Fruit fly (Drosophila melanogaster) whole organism, embryonic: ENCODE measurements around the gene Pcd.

Source experiments
- CG1024 ChIP-seq: fragments of 200-800 bp; sonication (Bioruptor generic); IDR thresholded peaks from 2 replicates; pipeline ENCODE4 v1.3.6; 2022; ENCODE audit warnings: missing biosample characterization, missing genetic modification characterization
- CG11695 ChIP-seq: fragments of 200-800 bp; sonication (Bioruptor generic); IDR thresholded peaks from 3 replicates; pipeline ENCODE4 v1.3.6; 2022; ENCODE audit warnings: missing biosample characterization, missing genetic modification characterization
- CG14860 ChIP-seq: fragments of 200-800 bp; sonication (Bioruptor generic); IDR thresholded peaks from 3 replicates; pipeline ENCODE4 v1.3.6; 2022; ENCODE audit warnings: missing biosample characterization, missing genetic modification characterization; ENCODE audit not compliant: partially characterized antibody
- CG15073 ChIP-seq: fragments of 200-800 bp; sonication (Bioruptor generic); optimal IDR thresholded peaks from 2 replicates; lab custom pipeline; 2016; ENCODE audit warnings: missing biosample characterization, missing genetic modification characterization
- CG1529 ChIP-seq: fragments of 200-800 bp; sonication (Bioruptor generic); optimal IDR thresholded peaks from 3 replicates; lab custom pipeline; 2018; ENCODE audit warnings: missing biosample characterization, missing genetic modification characterization
- CG17361 ChIP-seq: fragments of 200-800 bp; sonication (Bioruptor generic); IDR thresholded peaks from 3 replicates; pipeline ENCODE4 v1.3.6; 2022; ENCODE audit warnings: missing biosample characterization, missing genetic modification characterization
- CG17385 ChIP-seq: fragments of 200-800 bp; sonication (Bioruptor generic); optimal IDR thresholded peaks from 3 replicates; lab custom pipeline; 2018; ENCODE audit warnings: missing biosample characterization, mild to moderate bottlenecking, missing genetic modification characterization
- CG17568 ChIP-seq: fragments of 200-800 bp; sonication (Bioruptor generic); optimal IDR thresholded peaks from 2 replicates; lab custom pipeline; 2018; ENCODE audit warnings: missing biosample characterization, mild to moderate bottlenecking, missing genetic modification characterization, moderate library complexity
- CG18476 ChIP-seq: fragments of 200-800 bp; sonication (Bioruptor generic); optimal IDR thresholded peaks from 2 replicates; lab custom pipeline; 2016; ENCODE audit warnings: missing biosample characterization, mild to moderate bottlenecking, missing genetic modification characterization
- CG2678 ChIP-seq: fragments of 200-800 bp; sonication (Bioruptor generic); optimal IDR thresholded peaks from 3 replicates; lab custom pipeline; 2019; ENCODE audit warnings: missing biosample characterization, mild to moderate bottlenecking, missing genetic modification characterization, moderate library complexity
- CG31388 ChIP-seq: fragments of 200-800 bp; sonication (Bioruptor generic); optimal IDR thresholded peaks from 2 replicates; lab custom pipeline; 2016; ENCODE audit warnings: missing biosample characterization, missing genetic modification characterization
- CG3726 ChIP-seq: fragments of 200-800 bp; sonication (Bioruptor generic); IDR thresholded peaks from 3 replicates; pipeline ENCODE4, ENCODE4 v1.3.6; 2022; ENCODE audit warnings: missing biosample characterization, missing genetic modification characterization
- CG4404 ChIP-seq: fragments of 200-800 bp; sonication (Bioruptor generic); IDR thresholded peaks from 2 replicates; pipeline ENCODE4 v1.3.6; 2022; ENCODE audit warnings: missing biosample characterization, missing genetic modification characterization
- CG4820 ChIP-seq: fragments of 200-800 bp; sonication (Bioruptor generic); optimal IDR thresholded peaks from 3 replicates; lab custom pipeline; 2016; ENCODE audit warnings: missing biosample characterization, missing genetic modification characterization
- CG5180 ChIP-seq: fragments of 200-800 bp; sonication (Bioruptor generic); optimal IDR thresholded peaks from 3 replicates; lab custom pipeline; 2017; ENCODE audit warnings: missing biosample characterization, missing genetic modification characterization, mild to moderate bottlenecking, moderate library complexity, missing genetic modification reagents
- CG7839 ChIP-seq: fragments of 200-800 bp; sonication (Bioruptor generic); optimal IDR thresholded peaks from 3 replicates; lab custom pipeline; 2018; ENCODE audit warnings: missing biosample characterization, mild to moderate bottlenecking, missing genetic modification characterization, moderate library complexity
- CG9817 ChIP-seq: fragments of 200-800 bp; sonication (Bioruptor generic); optimal IDR thresholded peaks from 2 replicates; lab custom pipeline; 2018; ENCODE audit warnings: missing biosample characterization, mild to moderate bottlenecking, missing genetic modification characterization, moderate library complexity
- CrebB ChIP-seq: fragments of 200-800 bp; sonication (Bioruptor generic); optimal IDR thresholded peaks from 3 replicates; lab custom pipeline; 2018; ENCODE audit warnings: missing biosample characterization, mild to moderate bottlenecking, missing genetic modification characterization
- Dbx ChIP-seq: fragments of 200-800 bp; sonication (Bioruptor generic); IDR thresholded peaks from 3 replicates; pipeline ENCODE4 v1.3.6; 2022; ENCODE audit warnings: missing biosample characterization, missing genetic modification characterization
- Dip2 ChIP-seq: fragments of 200-800 bp; sonication (Bioruptor generic); IDR thresholded peaks from 2 replicates; pipeline ENCODE4 v1.3.6; 2022; ENCODE audit warnings: missing biosample characterization, missing genetic modification characterization
- HmgZ ChIP-seq: fragments of 200-800 bp; sonication (Bioruptor generic); optimal IDR thresholded peaks from 2 replicates; lab custom pipeline; 2018; ENCODE audit warnings: missing biosample characterization, mild to moderate bottlenecking, missing genetic modification characterization
- Hmx ChIP-seq: fragments of 200-800 bp; sonication (Bioruptor generic); optimal IDR thresholded peaks from 2 replicates; lab custom pipeline; 2016; ENCODE audit warnings: missing biosample characterization, missing genetic modification characterization
- Hr51 ChIP-seq, 2 experiments: fragments of 200-800 bp; sonication (Bioruptor generic); optimal IDR thresholded peaks; 2 replicates in 1 of 2; 3 replicates in 1 of 2; lab custom pipeline; 2016 to 2018; ENCODE audit warnings: missing biosample characterization in 2 of 2, missing genetic modification characterization in 2 of 2, mild to moderate bottlenecking in 1 of 2, moderate library complexity in 1 of 2
- Mad ChIP-seq: fragments of 200-800 bp; sonication (Bioruptor generic); optimal IDR thresholded peaks from 2 replicates; lab custom pipeline; 2016; ENCODE audit warnings: missing biosample characterization, missing genetic modification characterization
- Pdp1 ChIP-seq, 2 experiments: fragments of 200-800 bp; sonication (Bioruptor generic); optimal IDR thresholded peaks; 3 replicates each; lab custom pipeline; 2016; ENCODE audit warnings: missing biosample characterization in 2 of 2, missing genetic modification characterization in 2 of 2, mild to moderate bottlenecking in 1 of 2, moderate library complexity in 1 of 2
- Sin3A ChIP-seq: fragments of >200 bp; optimal IDR thresholded peaks from 2 replicates; lab custom pipeline; 2018
- Stat92E ChIP-seq, 3 experiments: fragments of >200 bp in 2 of 3; fragments of 200-800 bp in 1 of 3; sonication (Bioruptor generic) in 1 of 3; optimal IDR thresholded peaks; 2 replicates each; lab custom pipeline; 2017 to 2019; ENCODE audit warnings: missing biosample characterization in 3 of 3, missing genetic modification characterization in 3 of 3, mild to moderate bottlenecking in 1 of 3, moderate library complexity in 1 of 3
- bbx ChIP-seq: fragments of 200-800 bp; sonication (Bioruptor generic); IDR thresholded peaks from 2 replicates; pipeline ENCODE4 v1.3.6; 2022; ENCODE audit warnings: missing biosample characterization, missing genetic modification characterization; ENCODE audit not compliant: partially characterized antibody
- caup ChIP-seq: fragments of 200-800 bp; sonication (Bioruptor generic); optimal IDR thresholded peaks from 3 replicates; lab custom pipeline; 2017; ENCODE audit warnings: missing biosample characterization, mild to moderate bottlenecking, missing genetic modification characterization, moderate library complexity; ENCODE audit not compliant: severe bottlenecking
- corto ChIP-seq: fragments of 200-800 bp; sonication (Bioruptor generic); optimal IDR thresholded peaks from 2 replicates; lab custom pipeline; 2016; ENCODE audit warnings: missing biosample characterization, mild to moderate bottlenecking, missing genetic modification characterization, moderate library complexity
- dimm ChIP-seq: fragments of 200-800 bp; sonication (Bioruptor generic); IDR thresholded peaks from 2 replicates; pipeline ENCODE4 v1.3.6; 2022; ENCODE audit warnings: missing biosample characterization, missing genetic modification characterization
- eve ChIP-seq, 2 experiments: fragments of >200 bp; optimal IDR thresholded peaks; 2 replicates each; lab custom pipeline; 2017; ENCODE audit warnings: missing biosample characterization in 2 of 2, missing genetic modification characterization in 2 of 2
- fd3F ChIP-seq: fragments of 200-800 bp; sonication (Bioruptor generic); optimal IDR thresholded peaks from 2 replicates; lab custom pipeline; 2018; ENCODE audit warnings: missing biosample characterization, mild to moderate bottlenecking, missing genetic modification characterization, moderate library complexity
- gro ChIP-seq: fragments of 200-800 bp; sonication (Bioruptor generic); optimal IDR thresholded peaks from 2 replicates; lab custom pipeline; 2016; ENCODE audit warnings: missing biosample characterization, missing genetic modification characterization
- lbe ChIP-seq: fragments of 200-800 bp; sonication (Bioruptor generic); optimal IDR thresholded peaks from 2 replicates; lab custom pipeline; 2016; ENCODE audit warnings: missing biosample characterization, mild to moderate bottlenecking, missing genetic modification characterization
- maf-S ChIP-seq: fragments of 200-800 bp; sonication (Bioruptor generic); optimal IDR thresholded peaks from 2 replicates; lab custom pipeline; 2016; ENCODE audit warnings: missing biosample characterization, missing genetic modification characterization
- mirr ChIP-seq: fragments of 200-800 bp; sonication (Bioruptor generic); optimal IDR thresholded peaks from 3 replicates; lab custom pipeline; 2018; ENCODE audit warnings: missing biosample characterization, mild to moderate bottlenecking, missing genetic modification characterization
- peb ChIP-seq: fragments of 200-800 bp; sonication (Bioruptor generic); IDR thresholded peaks from 2 replicates; pipeline ENCODE4 v1.3.6; 2022; ENCODE audit warnings: missing biosample characterization, missing genetic modification characterization
- pnt ChIP-seq: fragments of 200-800 bp; sonication (Bioruptor generic); optimal IDR thresholded peaks from 3 replicates; lab custom pipeline; 2016; ENCODE audit warnings: missing biosample characterization, missing genetic modification characterization
- prd ChIP-seq, 3 experiments: fragments of >200 bp in 2 of 3; fragments of 200-800 bp in 1 of 3; sonication (Bioruptor generic) in 1 of 3; optimal IDR thresholded peaks in 2 of 3; IDR thresholded peaks in 1 of 3; 2 replicates in 2 of 3; 3 replicates in 1 of 3; pipeline versions ENCODE4 v1.3.6 to Lab custom; 2017 to 2022; ENCODE audit warnings: missing biosample characterization in 1 of 3, missing genetic modification characterization in 1 of 3
- repo ChIP-seq: fragments of 200-800 bp; sonication (Bioruptor generic); optimal IDR thresholded peaks from 2 replicates; lab custom pipeline; 2016; ENCODE audit warnings: missing biosample characterization, missing genetic modification characterization
- rib ChIP-seq: fragments of 200-800 bp; sonication (Bioruptor generic); IDR thresholded peaks from 2 replicates; pipeline ENCODE4 v1.3.6; 2022; ENCODE audit warnings: missing biosample characterization, missing genetic modification characterization
- sens-2 ChIP-seq: fragments of 200-800 bp; sonication (Bioruptor generic); IDR thresholded peaks from 2 replicates; pipeline ENCODE4 v1.3.6; 2022; ENCODE audit warnings: missing biosample characterization, missing genetic modification characterization
- so ChIP-seq: fragments of 200-800 bp; sonication (Bioruptor generic); IDR thresholded peaks from 3 replicates; pipeline ENCODE4 v1.3.6; 2022; ENCODE audit warnings: missing biosample characterization, missing genetic modification characterization
- vfl ChIP-seq: fragments of 200-800 bp; sonication (Bioruptor generic); optimal IDR thresholded peaks from 2 replicates; lab custom pipeline; 2016; ENCODE audit warnings: missing biosample characterization, missing genetic modification characterization
- wek ChIP-seq: fragments of 200-800 bp; sonication (Bioruptor generic); optimal IDR thresholded peaks from 3 replicates; lab custom pipeline; 2018; ENCODE audit warnings: missing biosample characterization, mild to moderate bottlenecking, missing genetic modification characterization, moderate library complexity
- yki ChIP-seq: fragments of >200 bp; optimal IDR thresholded peaks from 3 replicates; lab custom pipeline; 2018
- zen2 ChIP-seq: fragments of 200-800 bp; sonication (Bioruptor generic); IDR thresholded peaks from 3 replicates; pipeline ENCODE4 v1.3.6; 2022; ENCODE audit warnings: missing biosample characterization, missing genetic modification characterization; ENCODE audit not compliant: partially characterized antibody
- zf30C ChIP-seq: fragments of 200-800 bp; sonication (Bioruptor generic); optimal IDR thresholded peaks from 3 replicates; lab custom pipeline; 2018; ENCODE audit warnings: missing biosample characterization, mild to moderate bottlenecking, missing genetic modification characterization
- zfh1 ChIP-seq: fragments of 200-800 bp; sonication (Bioruptor generic); IDR thresholded peaks from 3 replicates; pipeline ENCODE4 v1.3.6; 2022; ENCODE audit warnings: missing biosample characterization, missing genetic modification characterization

Pcd gene

DNA sequence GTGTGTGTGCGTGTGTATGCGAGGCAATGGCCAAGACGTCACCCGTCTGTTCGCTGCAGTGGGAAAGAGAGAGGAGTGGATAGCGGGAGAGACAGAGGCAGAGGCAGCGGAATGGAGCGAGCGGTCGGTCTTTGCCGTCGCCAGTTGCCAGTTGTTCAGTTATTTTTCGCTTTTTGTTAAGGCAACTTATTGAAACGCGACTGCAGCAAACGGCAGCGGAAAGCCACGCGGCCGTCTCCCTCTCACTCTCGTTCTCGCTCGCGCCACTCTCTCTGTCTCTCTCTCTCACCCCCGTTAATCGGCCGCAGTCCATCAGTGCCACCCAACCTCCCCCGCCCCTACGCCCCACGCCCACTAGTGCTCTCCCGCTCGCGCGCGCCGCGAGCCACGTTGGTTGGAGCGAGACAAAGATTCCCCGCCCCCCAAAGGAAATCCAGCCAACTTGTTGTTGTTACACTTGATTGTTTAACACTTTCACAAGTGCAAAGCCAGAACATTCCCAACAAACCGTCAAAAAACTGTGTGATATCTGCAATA lies 49.9 kb downstream of the Pcd start (continued):
- no peak for TF ChIP-seq vfl (GFP tag; lab: Kevin White, UChicago)
- TF ChIP-seq corto (GFP tag; lab: Kevin White, UChicago): no peak
- TF ChIP-seq HmgZ (tag; lab: Kevin White, UChicago): peak; percentile 80
- TF ChIP-seq peb: peak; percentile 20; the same call in 1 of the 2 replicates
- TF ChIP-seq CG11695 (GFP tag; lab: Robert Waterston, UW): 0 out of 3 replicates have a peak, but pooled peaks have one; percentile 23
- no peak for TF ChIP-seq Sin3A (lab: Kevin White, UChicago)
- TF ChIP-seq Hr51 (GFP tag; optimal IDR thresholded peaks at IDR 0.05; lab: Kevin White, UChicago): peak in 1 of 2 experiments; percentile 11
- no peak for TF ChIP-seq CG1529
- no peak for TF ChIP-seq CG4820 (GFP tag; lab: Kevin White, UChicago)
- no peak for TF ChIP-seq zfh1 (GFP tag; lab: Robert Waterston, UW)
- peak; percentile 83 for TF ChIP-seq yki (lab: Kevin White, UChicago)
- no peak for TF ChIP-seq eve (GFP tag; optimal IDR thresholded peaks at IDR 0.05; lab: Kevin White, UChicago)
- TF ChIP-seq Dip2: no peak
- TF ChIP-seq lbe: no peak
- TF ChIP-seq CG9817 (tag; lab: Kevin White, UChicago): no peak
- TF ChIP-seq CG3726 (GFP tag; lab: Robert Waterston, UW): no peak
- TF ChIP-seq Pdp1 (GFP tag; optimal IDR thresholded peaks at IDR 0.05; lab: Kevin White, UChicago): no peak
- TF ChIP-seq CrebB: peak; percentile 40
- no peak for TF ChIP-seq Mad (GFP tag; lab: Kevin White, UChicago)
- TF ChIP-seq rib: peak; percentile 68
- peak in 1 of 3 experiments; percentile 19 for TF ChIP-seq Stat92E (GFP tag; optimal IDR thresholded peaks at IDR 0.05; lab: Kevin White, UChicago)
- no peak for TF ChIP-seq CG31388 (GFP tag; lab: Kevin White, UChicago)
- TF ChIP-seq CG7839 (tag; lab: Kevin White, UChicago): no peak
- peak; percentile 18 for TF ChIP-seq caup (GFP tag; lab: Kevin White, UChicago)
- no peak for TF ChIP-seq gro (GFP tag; lab: Kevin White, UChicago)
- TF ChIP-seq so (GFP tag; lab: Robert Waterston, UW): peak; percentile 65; the same call in 2 of the 3 replicates
- no peak for TF ChIP-seq pnt (GFP tag; lab: Kevin White, UChicago)
- no peak for TF ChIP-seq CG1024 (GFP tag; lab: Robert Waterston, UW)
- TF ChIP-seq CG17568 (GFP tag; lab: Kevin White, UChicago): no peak
- peak; percentile 23 for TF ChIP-seq CG17385 (GFP tag; lab: Kevin White, UChicago)
- TF ChIP-seq prd (optimal IDR thresholded peaks at IDR 0.05; lab: Kevin White, UChicago): no peak
- TF ChIP-seq prd (GFP tag; IDR thresholded peaks at IDR 0.05; lab: Robert Waterston, UW): no peak
- TF ChIP-seq maf-S (GFP tag; lab: Kevin White, UChicago): no peak
- no peak for TF ChIP-seq CG14860 (GFP tag; lab: Robert Waterston, UW)
- TF ChIP-seq zf30C (GFP tag; lab: Kevin White, UChicago): no peak
- TF ChIP-seq dimm (GFP tag; lab: Robert Waterston, UW): no peak
- peak; percentile 60; the same call in 1 of the 2 replicates for TF ChIP-seq bbx (GFP tag; lab: Robert Waterston, UW)
- peak; percentile 52 for TF ChIP-seq CG15073
- no peak for TF ChIP-seq Hmx
- peak; percentile 60; the same call in 2 of the 3 replicates for TF ChIP-seq zen2 (GFP tag; lab: Robert Waterston, UW)
- TF ChIP-seq mirr (GFP tag; lab: Kevin White, UChicago): peak; percentile 42
- no peak for TF ChIP-seq CG4404 (GFP tag; lab: Robert Waterston, UW)
- TF ChIP-seq fd3F (GFP tag; lab: Kevin White, UChicago): no peak
- peak; percentile 55; the same call in 1 of the 3 replicates for TF ChIP-seq Dbx (GFP tag; lab: Robert Waterston, UW)
- TF ChIP-seq sens-2 (GFP tag; lab: Robert Waterston, UW): peak; percentile 62
- no peak for TF ChIP-seq CG17361
- TF ChIP-seq wek: no peak
- TF ChIP-seq CG18476 (GFP tag; lab: Kevin White, UChicago): no peak
- TF ChIP-seq CG5180 (GFP tag; lab: Kevin White, UChicago): peak; percentile 30
- no peak for TF ChIP-seq repo (GFP tag; lab: Kevin White, UChicago)
- no peak for TF ChIP-seq CG2678 (tag; lab: Kevin White, UChicago)
